Fruit fly (Drosophila melanogaster) whole organism, wandering third instar larva: ENCODE data around the gene Arglu1.
A peak's percentile ranks its signal among the peaks of the same experiment; 100 is the strongest.

ENCODE experiments used
- Abd-B ChIP-seq: fragments of >200 bp; optimal IDR thresholded peaks from 2 replicates; lab custom pipeline; 2017; ENCODE audit warnings: missing biosample characterization, missing genetic modification characterization
- CG32264 ChIP-seq: fragments of 200-800 bp; sonication (Bioruptor generic); optimal IDR thresholded peaks from 2 replicates; lab custom pipeline; 2016; ENCODE audit warnings: missing biosample characterization, missing genetic modification characterization
- CG9705 ChIP-seq: fragments of 200-800 bp; sonication (Bioruptor generic); optimal IDR thresholded peaks from 2 replicates; lab custom pipeline; 2018; ENCODE audit warnings: missing biosample characterization, mild to moderate bottlenecking, missing genetic modification characterization
- CrebA ChIP-seq: fragments of 200-800 bp; sonication (Bioruptor generic); optimal IDR thresholded peaks from 2 replicates; lab custom pipeline; 2016; ENCODE audit warnings: missing biosample characterization, mild to moderate bottlenecking, missing genetic modification characterization, borderline replicate concordance
- Dfd ChIP-seq: fragments of >200 bp; optimal IDR thresholded peaks from 2 replicates; lab custom pipeline; 2017; ENCODE audit warnings: missing biosample characterization, missing genetic modification characterization
- Dif ChIP-seq: fragments of 200-275, 200-300 bp; sonication (Bioruptor generic); optimal IDR thresholded peaks from 2 replicates; lab custom pipeline; 2018; ENCODE audit warnings: missing biosample characterization, missing genetic modification characterization; ENCODE audit not compliant: partially characterized antibody
- GATAd ChIP-seq: sonication (Bioruptor generic); optimal IDR thresholded peaks from 2 replicates; lab custom pipeline; 2016; ENCODE audit warnings: missing biosample characterization, missing genetic modification characterization
- HLH106 ChIP-seq: fragments of 200-800 bp; optimal IDR thresholded peaks from 3 replicates; lab custom pipeline; 2019; ENCODE audit warnings: missing biosample characterization, mild to moderate bottlenecking, missing genetic modification characterization, moderate library complexity
- Hnf4 ChIP-seq: fragments of 200-800 bp; sonication (Bioruptor generic); optimal IDR thresholded peaks from 2 replicates; lab custom pipeline; 2016; ENCODE audit warnings: missing biosample characterization, mild to moderate bottlenecking, missing genetic modification characterization
- Hr78 ChIP-seq: fragments of >200 bp; optimal IDR thresholded peaks from 2 replicates; lab custom pipeline; 2017; ENCODE audit warnings: missing biosample characterization, missing genetic modification characterization
- Hr83 ChIP-seq: fragments of 200-300 bp; sonication (Bioruptor generic); optimal IDR thresholded peaks from 2 replicates; lab custom pipeline; 2016; ENCODE audit warnings: missing biosample characterization, mild to moderate bottlenecking, missing genetic modification characterization, moderate library complexity; ENCODE audit not compliant: poor library complexity, severe bottlenecking
- Jra ChIP-seq: sonication (Bioruptor generic); optimal IDR thresholded peaks from 2 replicates; lab custom pipeline; 2016; ENCODE audit warnings: missing biosample characterization, missing genetic modification characterization
- Mio ChIP-seq: sonication (Bioruptor generic); optimal IDR thresholded peaks from 2 replicates; lab custom pipeline; 2016; ENCODE audit warnings: missing biosample characterization, missing genetic modification characterization
- Myc ChIP-seq: fragments of >200 bp; optimal IDR thresholded peaks from 2 replicates; lab custom pipeline; 2017
- N ChIP-seq: fragments of >200 bp; optimal IDR thresholded peaks from 2 replicates; lab custom pipeline; 2018; ENCODE audit warnings: missing biosample characterization, missing external identifiers, missing genetic modification characterization
- OdsH ChIP-seq: fragments of 200-800 bp; sonication (Bioruptor generic); optimal IDR thresholded peaks from 2 replicates; lab custom pipeline; 2016; ENCODE audit warnings: missing biosample characterization, mild to moderate bottlenecking, missing genetic modification characterization
- Rel ChIP-seq, 2 experiments: fragments of 200-800 bp; sonication (Bioruptor generic) in 1 of 2; optimal IDR thresholded peaks; 2 replicates in 1 of 2; 3 replicates in 1 of 2; lab custom pipeline; 2016 to 2019; ENCODE audit warnings: mild to moderate bottlenecking in 2 of 2, missing biosample characterization in 2 of 2, missing genetic modification characterization in 2 of 2, moderate library complexity in 1 of 2
- Sp1 ChIP-seq: fragments of 200-800 bp; sonication (Bioruptor generic); optimal IDR thresholded peaks from 3 replicates; lab custom pipeline; 2019; ENCODE audit warnings: missing biosample characterization, mild to moderate bottlenecking, missing genetic modification characterization, moderate library complexity
- Vsx2 ChIP-seq: fragments of 200-300, 225-300 bp; sonication (Bioruptor generic); optimal IDR thresholded peaks from 2 replicates; lab custom pipeline; 2018; ENCODE audit warnings: missing biosample characterization, missing genetic modification characterization; ENCODE audit not compliant: partially characterized antibody
- br ChIP-seq: fragments of 200-800 bp; sonication (Bioruptor generic); optimal IDR thresholded peaks from 2 replicates; lab custom pipeline; 2016; ENCODE audit warnings: missing biosample characterization, missing genetic modification characterization
- brk ChIP-seq: fragments of 200-800 bp; sonication (Bioruptor generic); optimal IDR thresholded peaks from 2 replicates; lab custom pipeline; 2016; ENCODE audit warnings: missing biosample characterization, mild to moderate bottlenecking, missing genetic modification characterization
- dmrt93B ChIP-seq: fragments of 200-800 bp; sonication (Bioruptor generic); optimal IDR thresholded peaks from 2 replicates; lab custom pipeline; 2018; ENCODE audit warnings: missing biosample characterization, mild to moderate bottlenecking, missing genetic modification characterization
- dsf ChIP-seq: sonication (Bioruptor generic); optimal IDR thresholded peaks from 2 replicates; lab custom pipeline; 2016; ENCODE audit warnings: missing biosample characterization, missing genetic modification characterization, borderline replicate concordance
- ey ChIP-seq: fragments of 200-800 bp; sonication (Bioruptor generic); optimal IDR thresholded peaks from 2 replicates; lab custom pipeline; 2016; ENCODE audit warnings: missing biosample characterization, missing genetic modification characterization
- foxo ChIP-seq, 2 experiments: fragments of 200-800 bp; sonication (Bioruptor generic); optimal IDR thresholded peaks; 2 replicates in 1 of 2; 3 replicates in 1 of 2; lab custom pipeline; 2016 to 2017; ENCODE audit warnings: missing biosample characterization in 2 of 2, missing genetic modification characterization in 2 of 2
- fru ChIP-seq: fragments of 200-800 bp; sonication (Bioruptor generic); optimal IDR thresholded peaks from 3 replicates; lab custom pipeline; 2016; ENCODE audit warnings: missing biosample characterization, mild to moderate bottlenecking, missing genetic modification characterization
- h ChIP-seq: fragments of 200-800 bp; sonication (Bioruptor generic); optimal IDR thresholded peaks from 3 replicates; lab custom pipeline; 2016; ENCODE audit warnings: missing biosample characterization, mild to moderate bottlenecking, missing genetic modification characterization
- jim ChIP-seq: fragments of 175-275, 200-325 bp; sonication (Bioruptor generic); optimal IDR thresholded peaks from 2 replicates; lab custom pipeline; 2016; ENCODE audit warnings: missing biosample characterization, mild to moderate bottlenecking, missing genetic modification characterization
- lola ChIP-seq: fragments of >200 bp; optimal IDR thresholded peaks from 2 replicates; lab custom pipeline; 2017; ENCODE audit warnings: missing biosample characterization, missing genetic modification characterization
- pan ChIP-seq: fragments of >200 bp; optimal IDR thresholded peaks from 2 replicates; lab custom pipeline; 2017
- psq ChIP-seq: fragments of 200-800 bp; sonication (Bioruptor generic); optimal IDR thresholded peaks from 3 replicates; lab custom pipeline; 2017; ENCODE audit warnings: missing biosample characterization, mild to moderate bottlenecking, missing genetic modification characterization, moderate library complexity
- rgr ChIP-seq: fragments of 200-800 bp; sonication (Bioruptor generic); optimal IDR thresholded peaks from 3 replicates; lab custom pipeline; 2016; ENCODE audit warnings: missing biosample characterization, mild to moderate bottlenecking, missing genetic modification characterization
- sage ChIP-seq: fragments of 200-800 bp; sonication (Bioruptor generic); optimal IDR thresholded peaks from 2 replicates; lab custom pipeline; 2016; ENCODE audit warnings: missing biosample characterization, mild to moderate bottlenecking, missing genetic modification characterization
- sv ChIP-seq: fragments of 200-800 bp; sonication (Bioruptor generic); optimal IDR thresholded peaks from 3 replicates; lab custom pipeline; 2016; ENCODE audit warnings: missing biosample characterization, missing genetic modification characterization
- tai ChIP-seq: sonication (Bioruptor generic); optimal IDR thresholded peaks from 2 replicates; lab custom pipeline; 2016; ENCODE audit warnings: missing biosample characterization, missing genetic modification characterization
- woc ChIP-seq: sonication (Bioruptor generic); optimal IDR thresholded peaks from 2 replicates; lab custom pipeline; 2016; ENCODE audit warnings: missing biosample characterization, mild to moderate bottlenecking, missing genetic modification characterization

The Arglu1 gene

dm6 chr2L:9960758-9961157, 22.8 kb upstream of the Arglu1 start:
- TF ChIP-seq Sp1 (no peak), Rel (GFP tag; optimal IDR thresholded peaks at IDR 0.05; lab: Kevin White, UChicago) (no peak), Rel (tag; optimal IDR thresholded peaks at IDR 0.05; lab: Kevin White, UChicago) (peak; percentile 82)

- TF ChIP-seq fru (GFP tag; lab: Kevin White, UChicago), result peak; percentile 90
- TF ChIP-seq N (GFP tag; lab: Kevin White, UChicago), result no peak
- peak in 1 of 2 experiments; percentile 95 for TF ChIP-seq foxo (GFP tag; optimal IDR thresholded peaks at IDR 0.05; lab: Kevin White, UChicago)
- no peak for TF ChIP-seq Dfd (GFP tag; lab: Kevin White, UChicago)
- peak; percentile 83 for TF ChIP-seq br (GFP tag; lab: Kevin White, UChicago)
- no peak for TF ChIP-seq Dif (GFP tag; lab: Kevin White, UChicago)
- TF ChIP-seq Mio (GFP tag; lab: Kevin White, UChicago), result peak; percentile 53
- peak; percentile 73 for TF ChIP-seq CG9705
- TF ChIP-seq sv (GFP tag; lab: Kevin White, UChicago), result peak; percentile 92
- no peak for TF ChIP-seq GATAd (GFP tag; lab: Kevin White, UChicago)
- no peak for TF ChIP-seq Hr78 (GFP tag; lab: Kevin White, UChicago)
- TF ChIP-seq rgr (GFP tag; lab: Kevin White, UChicago), result peak; percentile 95
- TF ChIP-seq Vsx2, result no peak
- peak; percentile 94 for TF ChIP-seq woc (GFP tag; lab: Kevin White, UChicago)
- peak; percentile 96 for TF ChIP-seq OdsH (GFP tag; lab: Kevin White, UChicago)
- TF ChIP-seq Sp1, result peak; percentile 92
- no peak for TF ChIP-seq Rel (GFP tag; optimal IDR thresholded peaks at IDR 0.05; lab: Kevin White, UChicago)
- peak; percentile 69 for TF ChIP-seq Rel (tag; optimal IDR thresholded peaks at IDR 0.05; lab: Kevin White, UChicago)
- TF ChIP-seq HLH106 (tag; lab: Kevin White, UChicago), result peak; percentile 93
- TF ChIP-seq sage (GFP tag; lab: Kevin White, UChicago), result no peak
- TF ChIP-seq Hnf4 (GFP tag; lab: Kevin White, UChicago), result peak; percentile 93
- peak; percentile 91 for TF ChIP-seq psq (GFP tag; lab: Kevin White, UChicago)
- no peak for TF ChIP-seq dmrt93B
- TF ChIP-seq pan, result peak; percentile 85
- TF ChIP-seq tai (GFP tag; lab: Kevin White, UChicago), result no peak
- TF ChIP-seq Abd-B (GFP tag; lab: Kevin White, UChicago), result no peak
- TF ChIP-seq Jra (GFP tag; lab: Kevin White, UChicago), result peak; percentile 91
- peak; percentile 90 for TF ChIP-seq ey (GFP tag; lab: Kevin White, UChicago)
- TF ChIP-seq CG32264, result peak; percentile 48
- TF ChIP-seq dsf (GFP tag; lab: Kevin White, UChicago), result peak; percentile 69
- peak; percentile 93 for TF ChIP-seq h
Observed at dm6 chr2L:9956993-9957652, 19.2 kb upstream of the Arglu1 start, which contains the start of the genes CG4658 and CG5846. Gene CG4658 (plus strand): TSS chr2L:9957132. Gene CG5846 (minus strand): TSS chr2L:9957237.

DNA sequence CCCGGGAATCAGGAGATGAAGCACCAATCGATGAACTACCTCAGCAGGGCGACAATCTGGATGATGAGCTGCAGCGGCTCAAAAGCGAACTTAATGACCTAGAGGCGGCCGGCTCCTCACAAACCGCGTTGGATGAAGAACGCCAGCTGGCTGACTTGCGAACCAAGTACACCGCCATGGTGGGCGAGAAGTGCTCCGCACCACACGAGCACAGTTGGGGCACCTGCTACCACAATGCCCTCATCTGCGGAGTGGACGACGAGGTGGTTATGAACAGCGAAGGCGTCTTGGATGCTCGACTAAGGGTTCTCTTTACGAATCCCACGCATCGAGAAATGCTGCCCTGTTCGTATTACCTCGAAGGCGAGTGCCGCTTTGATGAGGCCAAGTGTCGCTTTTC, 16.8 kb upstream of the Arglu1 start:
- TF ChIP-seq Hr83 (GFP tag; lab: Kevin White, UChicago), result no peak
- no peak for TF ChIP-seq CrebA (GFP tag; lab: Kevin White, UChicago)
- TF ChIP-seq woc (GFP tag; lab: Kevin White, UChicago), result no peak
- no peak for TF ChIP-seq jim (GFP tag; lab: Kevin White, UChicago)
- TF ChIP-seq foxo (GFP tag; optimal IDR thresholded peaks at IDR 0.05; lab: Kevin White, UChicago), result no peak
- no peak for TF ChIP-seq rgr (GFP tag; lab: Kevin White, UChicago)
- TF ChIP-seq HLH106 (tag; lab: Kevin White, UChicago), result no peak
- no peak for TF ChIP-seq brk (GFP tag; lab: Kevin White, UChicago)
- no peak for TF ChIP-seq Hnf4 (GFP tag; lab: Kevin White, UChicago)
- TF ChIP-seq OdsH (GFP tag; lab: Kevin White, UChicago), result no peak
- no peak for TF ChIP-seq sage (GFP tag; lab: Kevin White, UChicago)
- no peak for TF ChIP-seq CG32264
- TF ChIP-seq Vsx2, result no peak
- TF ChIP-seq Rel (GFP tag; optimal IDR thresholded peaks at IDR 0.05; lab: Kevin White, UChicago), result no peak
- no peak for TF ChIP-seq Rel (tag; optimal IDR thresholded peaks at IDR 0.05; lab: Kevin White, UChicago)
- TF ChIP-seq Myc (lab: Kevin White, UChicago), result no peak
- no peak for TF ChIP-seq Dfd (GFP tag; lab: Kevin White, UChicago)
- no peak for TF ChIP-seq ey (GFP tag; lab: Kevin White, UChicago)
- no peak for TF ChIP-seq lola (GFP tag; lab: Kevin White, UChicago)
